Worm (Caenorhabditis elegans) whole organism, young adult: ENCODE measurements around the gene C47G2.4.

ENCODE experiments used
- ama-1 ChIP-seq, 3 experiments: fragments of 150-350 bp in 1 of 3; sonication (generic microtip) in 2 of 3; optimal IDR thresholded peaks; 2 replicates each; lab custom pipeline; 2014 to 2018; ENCODE audit warnings: missing biosample characterization in 2 of 3, missing genetic modification characterization in 2 of 3, missing genetic modification reagents in 2 of 3
- dpff-1 ChIP-seq: sonication (generic microtip); optimal IDR thresholded peaks from 2 replicates; lab custom pipeline; 2017; ENCODE audit warnings: mild to moderate bottlenecking, missing genetic modification characterization, missing compliant biosample characterization
- hrde-1 ChIP-seq: sonication (generic microtip); optimal IDR thresholded peaks from 2 replicates; lab custom pipeline; 2016; ENCODE audit warnings: missing genetic modification characterization, mild to moderate bottlenecking, missing compliant biosample characterization, moderate library complexity, missing genotype, missing genetic modification reagents, borderline replicate concordance
- nfya-1 ChIP-seq: sonication (generic microtip); optimal IDR thresholded peaks from 2 replicates; lab custom pipeline; 2017; ENCODE audit warnings: antibody characterized with exemption, missing compliant biosample characterization, missing genetic modification characterization, borderline replicate concordance; ENCODE audit not compliant: insufficient read depth
- nhr-120 ChIP-seq: fragments of 200-800 bp; sonication (Bioruptor generic); IDR thresholded peaks from 2 replicates; pipeline ENCODE4 v1.3.6; 2022; ENCODE audit warnings: missing genetic modification characterization, missing compliant biosample characterization
- sdz-38 ChIP-seq: sonication (generic microtip); optimal IDR thresholded peaks from 2 replicates; lab custom pipeline; 2016; ENCODE audit warnings: missing genotype, missing genetic modification characterization, missing compliant biosample characterization
- ztf-26 ChIP-seq: sonication (generic microtip); optimal IDR thresholded peaks from 2 replicates; lab custom pipeline; 2017; ENCODE audit warnings: missing genetic modification characterization, missing compliant biosample characterization

- TF ChIP-seq nhr-120 (no peak), ama-1 (optimal IDR thresholded peaks at IDR 0.05; lab: Kevin White, UChicago) (no peak), ama-1 (GFP tag; optimal IDR thresholded peaks at IDR 0.05; lab: Kevin White, UChicago) (no peak), ztf-26 (tag; lab: Kevin White, UChicago) (no peak), dpff-1 (no peak), hrde-1 (tag; lab: Kevin White, UChicago) (no peak), nfya-1 (tag; lab: Kevin White, UChicago) (no peak), sdz-38 (tag; lab: Kevin White, UChicago) (no peak)
These were observed 8.7 kb downstream of the C47G2.4 start for ce11 chrII:11284701-11285100.
